Worm (Caenorhabditis elegans): Measurements from ENCODE around the gene nhr-195.

ce11 chrV:9003291-9003690 is 31.1 kb upstream of the nhr-195 start, which contains the start of gene srx-1:
- TF ChIP-seq klf-2 (GFP tag; conservative IDR thresholded peaks at IDR 0.05) = no peak
- TF ChIP-seq tab-1 (GFP tag; IDR thresholded peaks at IDR 0.05) = no peak
- no peak for TF ChIP-seq med-1 (GFP tag; optimal IDR thresholded peaks at IDR 0.05; ENCODE audit: insufficient read depth)
- no peak for TF ChIP-seq flt-1 (GFP tag; IDR thresholded peaks at IDR 0.05)

Data from whole organism, midembryonic.